Fruit fly (Drosophila melanogaster): ENCODE data around the gene CG6293.

Gene CG6293

DNA sequence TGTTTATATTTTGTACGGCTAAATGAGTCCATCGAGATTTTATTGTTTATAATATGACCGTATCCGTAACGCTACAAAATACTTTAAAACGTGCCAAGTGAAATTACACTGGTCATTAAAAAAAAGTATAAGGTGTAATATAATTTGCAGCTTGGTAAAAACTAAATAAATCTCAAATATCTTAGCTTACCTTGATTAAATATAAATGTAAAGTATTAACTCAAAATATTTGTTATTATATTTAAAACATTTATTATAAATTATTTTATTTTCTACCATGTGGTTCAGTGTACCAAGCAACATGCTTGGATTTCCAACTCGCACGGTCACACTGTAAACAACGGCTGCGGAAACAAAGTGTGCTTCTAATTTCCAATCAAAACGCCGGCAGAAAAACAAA lies 49.6 kb downstream of the CG6293 start, which contains the start of the genes Sirt6 and pont (continued):
- TF ChIP-seq CG13775 (GFP tag; optimal IDR thresholded peaks at IDR 0.05) (peak; percentile 96), CG10431 (GFP tag; optimal IDR thresholded peaks at IDR 0.05) (peak; percentile 64), rib (GFP tag; IDR thresholded peaks at IDR 0.05) (no peak), Max (GFP tag; optimal IDR thresholded peaks at IDR 0.05) (peak; percentile 94), crc (GFP tag; optimal IDR thresholded peaks at IDR 0.05) (no peak), CG4617 (GFP tag; optimal IDR thresholded peaks at IDR 0.05; ENCODE audit: borderline replicate concordance) (peak; percentile 80), cwo (GFP tag; optimal IDR thresholded peaks at IDR 0.05) (peak; percentile 94), nerfin-1 (tag; optimal IDR thresholded peaks at IDR 0.05) (peak; percentile 92), CG10959 (GFP tag; IDR thresholded peaks at IDR 0.05) (no peak), CG14667 (GFP tag; IDR thresholded peaks at IDR 0.05) (no peak), CG30020 (tag; optimal IDR thresholded peaks at IDR 0.05) (peak; percentile 87), CG5953 (GFP tag; IDR thresholded peaks at IDR 0.05) (no peak), lab (GFP tag; optimal IDR thresholded peaks at IDR 0.05) (peak; percentile 94), CG12299 (tag; optimal IDR thresholded peaks at IDR 0.05) (peak; percentile 92), kni (GFP tag; optimal IDR thresholded peaks at IDR 0.05) (no peak), CG11504 (tag; optimal IDR thresholded peaks at IDR 0.05) (peak; percentile 97), H2.0 (GFP tag; IDR thresholded peaks at IDR 0.05) (no peak), tup (GFP tag; optimal IDR thresholded peaks at IDR 0.05) (peak; percentile 52), CG8478 (optimal IDR thresholded peaks at IDR 0.05) (no peak), br (optimal IDR thresholded peaks at IDR 0.05) (no peak), gsb (GFP tag; IDR thresholded peaks at IDR 0.05) (no peak), CG12942 (GFP tag; optimal IDR thresholded peaks at IDR 0.05) (peak; percentile 92), stwl (tag; optimal IDR thresholded peaks at IDR 0.05) (peak; percentile 89), CG5245 (GFP tag; optimal IDR thresholded peaks at IDR 0.05) (peak; percentile 84), CG9215 (GFP tag; IDR thresholded peaks at IDR 0.05) (no peak), CG9797 (GFP tag; optimal IDR thresholded peaks at IDR 0.05) (peak; percentile 78), CG3407 (GFP tag; optimal IDR thresholded peaks at IDR 0.05) (peak; percentile 89), schlank (tag; optimal IDR thresholded peaks at IDR 0.05) (peak; percentile 70), Hmr (GFP tag; optimal IDR thresholded peaks at IDR 0.05) (peak; percentile 96), her (GFP tag; optimal IDR thresholded peaks at IDR 0.05) (no peak), pfk (GFP tag; optimal IDR thresholded peaks at IDR 0.05) (no peak), CTCF (GFP tag; optimal IDR thresholded peaks at IDR 0.05) (peak; percentile 25), grau (tag; optimal IDR thresholded peaks at IDR 0.05) (peak; percentile 96), hb (GFP tag; IDR thresholded peaks at IDR 0.05; ENCODE audit: partially characterized antibody) (no peak), CG15073 (GFP tag; optimal IDR thresholded peaks at IDR 0.05) (peak; percentile 58), emc (GFP tag; optimal IDR thresholded peaks at IDR 0.05) (no peak), sisA (GFP tag; IDR thresholded peaks at IDR 0.05) (no peak), yki (optimal IDR thresholded peaks at IDR 0.05) (no peak), dm (GFP tag; optimal IDR thresholded peaks at IDR 0.05) (peak; percentile 49), Scr (GFP tag; IDR thresholded peaks at IDR 0.05; ENCODE audit: partially characterized antibody) (no peak), CG12744 (GFP tag; optimal IDR thresholded peaks at IDR 0.05) (peak; percentile 53), lmd (GFP tag; IDR thresholded peaks at IDR 0.05) (no peak), CG14050 (GFP tag; IDR thresholded peaks at IDR 0.05) (no peak), Myb (GFP tag; optimal IDR thresholded peaks at IDR 0.05) (no peak), ewg (GFP tag; optimal IDR thresholded peaks at IDR 0.05) (peak; percentile 88), CG7745 (tag; optimal IDR thresholded peaks at IDR 0.05) (peak; percentile 19), wor (GFP tag; IDR thresholded peaks at IDR 0.05) (no peak), Poxn (GFP tag; IDR thresholded peaks at IDR 0.05) (no peak), insv (GFP tag; optimal IDR thresholded peaks at IDR 0.05) (peak in 1 of 2 experiments; percentile 58), seq (GFP tag; IDR thresholded peaks at IDR 0.05) (no peak), CG6854 (GFP tag; optimal IDR thresholded peaks at IDR 0.05) (peak; percentile 79), CG12219 (GFP tag; optimal IDR thresholded peaks at IDR 0.05) (peak; percentile 77), CG4282 (GFP tag; optimal IDR thresholded peaks at IDR 0.05) (no peak)

Measured in whole organism, embryonic.